Worm (Caenorhabditis elegans) whole organism, mixed stage, embryonic: Measurements from ENCODE around the gene T27A10.5.

Source experiments
- M03D4.4 ChIP-seq: sonication (generic microtip); optimal IDR thresholded peaks from 2 replicates; lab custom pipeline; 2017; ENCODE audit warnings: mild to moderate bottlenecking, missing genetic modification characterization, missing compliant biosample characterization
- bed-3 ChIP-seq: fragments of 200-800 bp; sonication (Bioruptor generic); optimal IDR thresholded peaks from 3 replicates; lab custom pipeline; 2018; ENCODE audit warnings: mild to moderate bottlenecking, missing genetic modification characterization, moderate library complexity, missing compliant biosample characterization
- blmp-1 ChIP-seq: fragments of 150-350 bp; optimal IDR thresholded peaks from 2 replicates; lab custom pipeline; 2014; ENCODE audit warnings: missing biosample characterization, missing genetic modification characterization
- ceh-39 ChIP-seq: fragments of 150-350 bp; optimal IDR thresholded peaks from 2 replicates; lab custom pipeline; 2014; ENCODE audit warnings: missing biosample characterization, missing genetic modification characterization
- ceh-43 ChIP-seq: fragments of 200-800 bp; sonication (Bioruptor generic); optimal IDR thresholded peaks from 2 replicates; lab custom pipeline; 2018; ENCODE audit warnings: mild to moderate bottlenecking, missing genetic modification characterization, moderate library complexity, missing compliant biosample characterization
- ceh-83 ChIP-seq: fragments of 200-800 bp; sonication (Bioruptor generic); optimal IDR thresholded peaks from 2 replicates; lab custom pipeline; 2018; ENCODE audit warnings: mild to moderate bottlenecking, missing genetic modification characterization, missing compliant biosample characterization
- ces-1 ChIP-seq: fragments of 150-350 bp; optimal IDR thresholded peaks from 2 replicates; lab custom pipeline; 2014; ENCODE audit warnings: missing biosample characterization, missing genetic modification reagents, missing genetic modification characterization
- cnd-1 ChIP-seq: fragments of 200-800 bp; sonication (Bioruptor generic); optimal IDR thresholded peaks from 2 replicates; lab custom pipeline; 2018; ENCODE audit warnings: mild to moderate bottlenecking, missing genetic modification characterization, missing compliant biosample characterization
- elt-1 ChIP-seq: sonication (generic microtip); optimal IDR thresholded peaks from 2 replicates; lab custom pipeline; 2017; ENCODE audit warnings: missing genetic modification characterization, mild to moderate bottlenecking, missing compliant biosample characterization, antibody characterized with exemption, moderate library complexity, borderline replicate concordance; ENCODE audit not compliant: insufficient read depth
- flh-1 ChIP-seq: fragments of 200-800 bp; sonication (Bioruptor generic); optimal IDR thresholded peaks from 2 replicates; lab custom pipeline; 2018; ENCODE audit warnings: mild to moderate bottlenecking, missing genetic modification characterization, moderate library complexity, missing compliant biosample characterization
- ham-2 ChIP-seq: fragments of 200-800 bp; sonication (Bioruptor generic); optimal IDR thresholded peaks from 2 replicates; lab custom pipeline; 2018; ENCODE audit warnings: mild to moderate bottlenecking, missing genetic modification characterization, missing compliant biosample characterization
- lin-13 ChIP-seq: fragments of 150-350 bp; optimal IDR thresholded peaks from 2 replicates; lab custom pipeline; 2014; ENCODE audit warnings: missing biosample characterization, missing genetic modification characterization
- lin-32 ChIP-seq: fragments of 200-800 bp; sonication (Bioruptor generic); optimal IDR thresholded peaks from 2 replicates; lab custom pipeline; 2018; ENCODE audit warnings: mild to moderate bottlenecking, missing genetic modification characterization, missing compliant biosample characterization
- lsy-2 ChIP-seq: fragments of 150-350 bp; optimal IDR thresholded peaks from 2 replicates; lab custom pipeline; 2014; ENCODE audit warnings: missing biosample characterization, missing genetic modification characterization
- mab-5 ChIP-seq: fragments of 150-350 bp; optimal IDR thresholded peaks from 2 replicates; lab custom pipeline; 2014; ENCODE audit warnings: missing biosample characterization, missing genetic modification characterization
- mep-1 ChIP-seq: fragments of 150-350 bp; optimal IDR thresholded peaks from 2 replicates; lab custom pipeline; 2017; ENCODE audit warnings: missing biosample characterization, missing genetic modification reagents, missing genetic modification characterization, inconsistent platforms
- mls-2 ChIP-seq: sonication (generic microtip); optimal IDR thresholded peaks from 2 replicates; lab custom pipeline; 2016; ENCODE audit warnings: mild to moderate bottlenecking, missing genetic modification characterization, moderate library complexity, missing compliant biosample characterization
- nhr-12 ChIP-seq: fragments of 150-350 bp; optimal IDR thresholded peaks from 2 replicates; lab custom pipeline; 2014; ENCODE audit warnings: missing biosample characterization, missing genetic modification characterization
- nhr-2 ChIP-seq: fragments of 150-350 bp; optimal IDR thresholded peaks from 2 replicates; lab custom pipeline; 2014; ENCODE audit warnings: missing biosample characterization, missing genetic modification characterization
- nhr-237 ChIP-seq: fragments of 150-350 bp; optimal IDR thresholded peaks from 2 replicates; lab custom pipeline; 2014; ENCODE audit warnings: missing biosample characterization, missing genetic modification characterization
- nhr-28 ChIP-seq: fragments of 150-350 bp; optimal IDR thresholded peaks from 2 replicates; lab custom pipeline; 2014; ENCODE audit warnings: missing biosample characterization, missing genetic modification characterization
- pha-4 ChIP-seq: fragments of 150-350 bp; optimal IDR thresholded peaks from 2 replicates; lab custom pipeline; 2018; ENCODE audit warnings: missing biosample characterization, missing genetic modification reagents, missing genetic modification characterization
- sem-2 ChIP-seq: fragments of 200-800 bp; sonication (Bioruptor generic); optimal IDR thresholded peaks from 2 replicates; lab custom pipeline; 2018; ENCODE audit warnings: mild to moderate bottlenecking, missing genetic modification characterization, missing compliant biosample characterization
- unc-120 ChIP-seq: sonication (generic microtip); optimal IDR thresholded peaks from 2 replicates; lab custom pipeline; 2017; ENCODE audit warnings: missing genetic modification characterization, missing compliant biosample characterization; ENCODE audit not compliant: poor library complexity, severe bottlenecking
- unc-39 ChIP-seq: fragments of 150-350 bp; optimal IDR thresholded peaks from 2 replicates; lab custom pipeline; 2014; ENCODE audit warnings: missing biosample characterization, missing genetic modification characterization
- unc-62 ChIP-seq: fragments of 150-350 bp; optimal IDR thresholded peaks from 2 replicates; lab custom pipeline; 2014; ENCODE audit warnings: missing biosample characterization, missing genetic modification reagents, missing genetic modification characterization
- zip-8 ChIP-seq: fragments of 150-350 bp; optimal IDR thresholded peaks from 2 replicates; lab custom pipeline; 2014; ENCODE audit warnings: missing biosample characterization, missing genetic modification characterization
- ztf-11 ChIP-seq: fragments of 150-350 bp; optimal IDR thresholded peaks from 2 replicates; lab custom pipeline; 2014; ENCODE audit warnings: missing biosample characterization, missing genetic modification characterization

Gene T27A10.5

ce11 chrX:3572490-3572889 is 892 bp downstream of the T27A10.5 start, which contains the start of gene vit-3:
Gene vit-3 (minus strand): TSS chrX:3572549.
- TF ChIP-seq lin-13: no peak
- TF ChIP-seq unc-39: no peak
- TF ChIP-seq blmp-1: no peak

- TF ChIP-seq zip-8 (tag; lab: Kevin White, UChicago): no peak
- TF ChIP-seq ces-1 (GFP tag; lab: Kevin White, UChicago): no peak
- no peak for TF ChIP-seq ztf-11 (tag; lab: Kevin White, UChicago)
- no peak for TF ChIP-seq mab-5 (tag; lab: Kevin White, UChicago)
- TF ChIP-seq lin-32 (GFP tag; lab: Kevin White, UChicago): no peak
- no peak for TF ChIP-seq pha-4 (tag; lab: Kevin White, UChicago)
- TF ChIP-seq mls-2: no peak
- TF ChIP-seq nhr-12 (tag; lab: Kevin White, UChicago): no peak
- TF ChIP-seq unc-120 (tag; lab: Kevin White, UChicago): no peak
- no peak for TF ChIP-seq nhr-28 (tag; lab: Kevin White, UChicago)
- TF ChIP-seq flh-1 (GFP tag; lab: Kevin White, UChicago): no peak
- no peak for TF ChIP-seq cnd-1 (tag; lab: Kevin White, UChicago)
Observed at ce11 chrX:3566856-3567255, 6.5 kb downstream of the T27A10.5 start.

ce11 chrX:3563903-3564302 is 9.5 kb downstream of the T27A10.5 start, which contains the start of gene vit-4:
Gene vit-4 (minus strand): TSS chrX:3563965.
- no peak for TF ChIP-seq nhr-2
- no peak for TF ChIP-seq ham-2 (GFP tag; lab: Kevin White, UChicago)
- no peak for TF ChIP-seq ceh-43 (GFP tag; lab: Kevin White, UChicago)
- TF ChIP-seq pha-4 (tag; lab: Kevin White, UChicago): no peak
- no peak for TF ChIP-seq nhr-237
- no peak for TF ChIP-seq mls-2
- no peak for TF ChIP-seq ceh-39 (tag; lab: Kevin White, UChicago)
- no peak for TF ChIP-seq blmp-1
- TF ChIP-seq sem-2 (GFP tag; lab: Kevin White, UChicago): no peak
- no peak for TF ChIP-seq mab-5 (tag; lab: Kevin White, UChicago)
- no peak for TF ChIP-seq unc-39
- no peak for TF ChIP-seq nhr-28 (tag; lab: Kevin White, UChicago)
- TF ChIP-seq lsy-2 (tag; lab: Kevin White, UChicago): no peak
- no peak for TF ChIP-seq nhr-12 (tag; lab: Kevin White, UChicago)
- no peak for TF ChIP-seq elt-1 (tag; lab: Kevin White, UChicago)
- TF ChIP-seq lin-13: no peak
- no peak for TF ChIP-seq bed-3 (GFP tag; lab: Kevin White, UChicago)
- no peak for TF ChIP-seq mep-1 (tag; lab: Kevin White, UChicago)
- no peak for TF ChIP-seq M03D4.4 (tag; lab: Kevin White, UChicago)
- TF ChIP-seq cnd-1 (tag; lab: Kevin White, UChicago): no peak

DNA sequence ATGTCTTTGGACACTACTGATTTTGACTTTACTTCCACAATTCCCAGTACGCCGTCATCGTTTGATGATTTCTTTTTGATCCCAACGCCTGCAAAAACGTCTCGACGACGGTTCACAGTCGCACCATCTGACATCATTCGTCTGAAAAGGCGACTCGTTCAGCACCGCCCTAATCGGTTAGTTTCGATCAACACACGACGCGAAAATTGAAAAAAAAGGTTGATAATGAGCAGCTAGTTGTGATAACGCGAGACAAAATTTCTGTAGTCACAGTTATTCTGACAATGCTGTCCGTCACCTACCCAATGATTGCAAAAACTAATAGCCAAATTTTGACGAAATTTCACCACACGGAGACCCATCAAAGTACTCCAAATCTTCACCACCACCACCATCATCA is 17.5 kb downstream of the T27A10.5 start:
- TF ChIP-seq bed-3 (GFP tag; lab: Kevin White, UChicago): no peak
- no peak for TF ChIP-seq mab-5 (tag; lab: Kevin White, UChicago)
- TF ChIP-seq, all 35 proteins: peak for 0

DNA sequence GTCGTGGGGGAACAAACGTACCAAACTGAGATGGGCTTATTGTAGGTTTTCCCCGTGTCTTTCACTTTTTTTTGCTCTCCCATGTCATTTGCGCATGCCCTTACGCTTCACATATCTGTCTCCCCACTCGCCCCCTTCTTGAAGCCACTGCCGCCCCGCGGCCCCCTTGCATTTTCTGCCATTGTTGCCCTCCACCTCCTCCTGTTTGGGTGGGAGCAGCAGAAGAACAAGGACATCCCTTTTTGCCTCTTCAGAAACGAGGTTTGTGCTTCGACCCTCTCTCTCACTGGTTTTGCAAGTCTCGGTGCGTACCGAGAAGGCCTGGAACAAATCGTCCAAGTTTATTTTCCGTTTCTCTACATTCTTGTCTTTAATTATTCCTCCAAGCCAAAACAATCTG is 19.3 kb downstream of the T27A10.5 start:
- TF ChIP-seq ztf-11 (tag; lab: Kevin White, UChicago) (no peak), M03D4.4 (tag; lab: Kevin White, UChicago) (no peak), unc-39 (no peak), ces-1 (GFP tag; lab: Kevin White, UChicago) (no peak), flh-1 (GFP tag; lab: Kevin White, UChicago) (no peak), blmp-1 (no peak), elt-1 (tag; lab: Kevin White, UChicago) (no peak), sem-2 (GFP tag; lab: Kevin White, UChicago) (no peak), unc-62 (no peak), ceh-83 (no peak), ceh-43 (GFP tag; lab: Kevin White, UChicago) (no peak), nhr-237 (no peak), lin-13 (no peak), cnd-1 (tag; lab: Kevin White, UChicago) (no peak)

ce11 chrX:3553687-3554086 is 19.7 kb downstream of the T27A10.5 start:
- no peak for TF ChIP-seq lin-13
- no peak for TF ChIP-seq sem-2 (GFP tag; lab: Kevin White, UChicago)
- no peak for TF ChIP-seq unc-39
